Fruit fly (Drosophila melanogaster) whole organism, embryonic: ENCODE measurements around the gene ind.

Experiments used
- ATbp ChIP-seq: fragments of 200-800 bp; sonication (Bioruptor generic); optimal IDR thresholded peaks from 2 replicates; lab custom pipeline; 2017; ENCODE audit warnings: missing biosample characterization, mild to moderate bottlenecking, missing genetic modification characterization, missing genetic modification reagents
- Ada2b ChIP-seq: fragments of 200-800 bp; sonication (Bioruptor generic); IDR thresholded peaks from 2 replicates; pipeline ENCODE4 v1.3.6; 2022; ENCODE audit warnings: missing biosample characterization, missing genetic modification characterization
- CG12659 ChIP-seq: fragments of 200-800 bp; sonication (Bioruptor generic); optimal IDR thresholded peaks from 3 replicates; lab custom pipeline; 2017; ENCODE audit warnings: mild to moderate bottlenecking, missing biosample characterization, missing genetic modification reagents, missing genetic modification characterization
- CG12769 ChIP-seq: fragments of 200-800 bp; sonication (Bioruptor generic); optimal IDR thresholded peaks from 2 replicates; lab custom pipeline; 2019; ENCODE audit warnings: missing biosample characterization, mild to moderate bottlenecking, missing genetic modification characterization, moderate library complexity
- CG13775 ChIP-seq: fragments of 200-800 bp; sonication (Bioruptor generic); optimal IDR thresholded peaks from 3 replicates; lab custom pipeline; 2017; ENCODE audit warnings: missing biosample characterization, mild to moderate bottlenecking, missing genetic modification characterization
- CG15011 ChIP-seq: fragments of 200-800 bp; sonication (Bioruptor generic); optimal IDR thresholded peaks from 3 replicates; lab custom pipeline; 2018; ENCODE audit warnings: missing biosample characterization, mild to moderate bottlenecking, missing genetic modification characterization
- CG15479 ChIP-seq: fragments of 200-800 bp; sonication (Bioruptor generic); optimal IDR thresholded peaks from 3 replicates; lab custom pipeline; 2019; ENCODE audit warnings: missing biosample characterization, mild to moderate bottlenecking, missing genetic modification characterization, moderate library complexity
- CG18011 ChIP-seq: fragments of 200-800 bp; sonication (Bioruptor generic); optimal IDR thresholded peaks from 2 replicates; lab custom pipeline; 2017; ENCODE audit warnings: missing biosample characterization, missing genetic modification characterization, mild to moderate bottlenecking, moderate library complexity, missing genotype
- CG1832 ChIP-seq: fragments of 200-800 bp; sonication (Bioruptor generic); optimal IDR thresholded peaks from 2 replicates; lab custom pipeline; 2017; ENCODE audit warnings: missing biosample characterization, mild to moderate bottlenecking, missing genetic modification characterization, inconsistent platforms
- CG5180 ChIP-seq: fragments of 200-800 bp; sonication (Bioruptor generic); optimal IDR thresholded peaks from 3 replicates; lab custom pipeline; 2017; ENCODE audit warnings: missing biosample characterization, missing genetic modification characterization, mild to moderate bottlenecking, moderate library complexity, missing genetic modification reagents
- CG7745 ChIP-seq: fragments of 200-800 bp; sonication (Bioruptor generic); optimal IDR thresholded peaks from 2 replicates; lab custom pipeline; 2018; ENCODE audit warnings: missing biosample characterization, mild to moderate bottlenecking, missing genetic modification characterization, moderate library complexity
- CG8388 ChIP-seq: fragments of 200-800 bp; sonication (Bioruptor generic); optimal IDR thresholded peaks from 2 replicates; lab custom pipeline; 2019; ENCODE audit warnings: missing biosample characterization, mild to moderate bottlenecking, missing genetic modification characterization, moderate library complexity
- CG8924 ChIP-seq: fragments of 200-800 bp; optimal IDR thresholded peaks from 3 replicates; lab custom pipeline; 2019; ENCODE audit warnings: missing biosample characterization, mild to moderate bottlenecking, missing genetic modification characterization, moderate library complexity
- D ChIP-seq, 2 experiments: fragments of 200-800 bp in 1 of 2; fragments of >200 bp in 1 of 2; sonication (Bioruptor generic) in 1 of 2; optimal IDR thresholded peaks; 2 replicates in 1 of 2; 3 replicates in 1 of 2; lab custom pipeline; 2017; ENCODE audit warnings: mild to moderate bottlenecking in 1 of 2, missing biosample characterization in 1 of 2, missing genetic modification characterization in 1 of 2, missing genetic modification reagents in 1 of 2
- Dad ChIP-seq: fragments of 200-800 bp; sonication (Bioruptor generic); optimal IDR thresholded peaks from 3 replicates; lab custom pipeline; 2016; ENCODE audit warnings: missing biosample characterization, missing genetic modification characterization
- E2f1 ChIP-seq: fragments of 200-800 bp; sonication (Bioruptor generic); IDR thresholded peaks from 2 replicates; pipeline ENCODE4 v1.3.6; 2022; ENCODE audit warnings: missing biosample characterization, missing genetic modification characterization
- Fer3 ChIP-seq: fragments of 200-800 bp; sonication (Bioruptor generic); optimal IDR thresholded peaks from 2 replicates; lab custom pipeline; 2018; ENCODE audit warnings: missing biosample characterization, mild to moderate bottlenecking, missing genetic modification characterization, moderate library complexity
- Hey ChIP-seq: fragments of 200-800 bp; sonication (Bioruptor generic); optimal IDR thresholded peaks from 3 replicates; lab custom pipeline; 2018; ENCODE audit warnings: missing biosample characterization, mild to moderate bottlenecking, missing genetic modification characterization
- MTF-1 ChIP-seq: fragments of 200-800 bp; sonication (Bioruptor generic); optimal IDR thresholded peaks from 2 replicates; lab custom pipeline; 2018; ENCODE audit warnings: missing biosample characterization, mild to moderate bottlenecking, missing genetic modification characterization, borderline replicate concordance
- NK7.1 ChIP-seq: fragments of 200-800 bp; sonication (Bioruptor generic); optimal IDR thresholded peaks from 3 replicates; lab custom pipeline; 2016; ENCODE audit warnings: missing biosample characterization, missing genetic modification characterization
- Nf-YA ChIP-seq: fragments of 200-800 bp; sonication (Bioruptor generic); IDR thresholded peaks from 2 replicates; pipeline ENCODE4 v1.3.6; 2022; ENCODE audit warnings: missing biosample characterization, missing genetic modification characterization
- Nf-YB ChIP-seq: fragments of 200-800 bp; sonication (Bioruptor generic); optimal IDR thresholded peaks from 3 replicates; lab custom pipeline; 2019; ENCODE audit warnings: missing biosample characterization, mild to moderate bottlenecking, missing genetic modification characterization, moderate library complexity
- NfI ChIP-seq: fragments of 200-800 bp; sonication (Bioruptor generic); optimal IDR thresholded peaks from 3 replicates; lab custom pipeline; 2018; ENCODE audit warnings: missing biosample characterization, mild to moderate bottlenecking, missing genetic modification characterization, moderate library complexity
- Oaz ChIP-seq: fragments of 200-800 bp; sonication (Bioruptor generic); IDR thresholded peaks from 2 replicates; pipeline ENCODE4 v1.3.6; 2022; ENCODE audit warnings: missing biosample characterization, missing genetic modification characterization
- Pdp1 ChIP-seq, 2 experiments: fragments of 200-800 bp; sonication (Bioruptor generic); optimal IDR thresholded peaks; 3 replicates each; lab custom pipeline; 2016; ENCODE audit warnings: missing biosample characterization in 2 of 2, missing genetic modification characterization in 2 of 2, mild to moderate bottlenecking in 1 of 2, moderate library complexity in 1 of 2
- Taf1 ChIP-seq: fragments of 200-800 bp; sonication (Bioruptor generic); IDR thresholded peaks from 2 replicates; pipeline ENCODE4 v1.3.6; 2022; ENCODE audit warnings: missing biosample characterization, missing genetic modification characterization
- Trl ChIP-seq, 3 experiments: fragments of >200 bp in 2 of 3; fragments of 200-800 bp in 1 of 3; sonication (Bioruptor generic) in 1 of 3; optimal IDR thresholded peaks; 2 replicates in 1 of 3; 3 replicates in 2 of 3; lab custom pipeline; 2016 to 2017; ENCODE audit warnings: missing biosample characterization in 1 of 3, missing genetic modification characterization in 1 of 3
- abd-A ChIP-seq: fragments of 200-800 bp; sonication (Bioruptor generic); optimal IDR thresholded peaks from 3 replicates; lab custom pipeline; 2019; ENCODE audit warnings: missing biosample characterization, mild to moderate bottlenecking, missing genetic modification characterization, moderate library complexity
- amos ChIP-seq: fragments of 200-800 bp; sonication (Bioruptor generic); IDR thresholded peaks from 2 replicates; pipeline ENCODE4 v1.3.6; 2022; ENCODE audit warnings: missing biosample characterization, missing genetic modification characterization; ENCODE audit not compliant: partially characterized antibody
- bbx ChIP-seq: fragments of 200-800 bp; sonication (Bioruptor generic); IDR thresholded peaks from 2 replicates; pipeline ENCODE4 v1.3.6; 2022; ENCODE audit warnings: missing biosample characterization, missing genetic modification characterization; ENCODE audit not compliant: partially characterized antibody
- cad ChIP-seq: fragments of >200 bp; optimal IDR thresholded peaks from 2 replicates; lab custom pipeline; 2017; ENCODE audit warnings: missing biosample characterization, missing genetic modification characterization
- cg ChIP-seq: fragments of 200-800 bp; sonication (Bioruptor generic); optimal IDR thresholded peaks from 3 replicates; lab custom pipeline; 2019; ENCODE audit warnings: missing biosample characterization, mild to moderate bottlenecking, missing genetic modification characterization, moderate library complexity
- dm ChIP-seq: fragments of 200-800 bp; sonication (Bioruptor generic); optimal IDR thresholded peaks from 3 replicates; lab custom pipeline; 2016; ENCODE audit warnings: missing biosample characterization, missing genetic modification characterization
- eve ChIP-seq, 2 experiments: fragments of >200 bp; optimal IDR thresholded peaks; 2 replicates each; lab custom pipeline; 2017; ENCODE audit warnings: missing biosample characterization in 2 of 2, missing genetic modification characterization in 2 of 2
- gsb-n ChIP-seq: fragments of 200-800 bp; sonication (Bioruptor generic); optimal IDR thresholded peaks from 3 replicates; lab custom pipeline; 2018; ENCODE audit warnings: missing biosample characterization, mild to moderate bottlenecking, missing genetic modification characterization
- jigr1 ChIP-seq: fragments of 200-800 bp; sonication (Bioruptor generic); IDR thresholded peaks from 3 replicates; pipeline ENCODE4 v1.3.6; 2022; ENCODE audit warnings: missing biosample characterization, missing genetic modification characterization
- nerfin-1 ChIP-seq: fragments of 200-800 bp; sonication (Bioruptor generic); optimal IDR thresholded peaks from 3 replicates; lab custom pipeline; 2019; ENCODE audit warnings: missing biosample characterization, mild to moderate bottlenecking, missing genetic modification characterization, moderate library complexity
- phol ChIP-seq: fragments of 200-800 bp; sonication (Bioruptor generic); optimal IDR thresholded peaks from 3 replicates; lab custom pipeline; 2018; ENCODE audit warnings: missing biosample characterization, mild to moderate bottlenecking, missing genetic modification characterization, moderate library complexity
- pros ChIP-seq: fragments of 200-800 bp; sonication (Bioruptor generic); optimal IDR thresholded peaks from 3 replicates; lab custom pipeline; 2019; ENCODE audit warnings: missing biosample characterization, mild to moderate bottlenecking, missing genetic modification characterization, moderate library complexity
- scrt ChIP-seq: fragments of 200-800 bp; sonication (Bioruptor generic); optimal IDR thresholded peaks from 2 replicates; lab custom pipeline; 2018; ENCODE audit warnings: missing biosample characterization, mild to moderate bottlenecking, missing genetic modification characterization, moderate library complexity
- seq ChIP-seq: fragments of 200-800 bp; sonication (Bioruptor generic); IDR thresholded peaks from 2 replicates; pipeline ENCODE4 v1.3.6; 2022; ENCODE audit warnings: missing biosample characterization, missing genetic modification characterization
- slp2 ChIP-seq: fragments of 200-800 bp; sonication (Bioruptor generic); optimal IDR thresholded peaks from 2 replicates; lab custom pipeline; 2016; ENCODE audit warnings: missing biosample characterization, missing genetic modification characterization
- twi ChIP-seq: fragments of 200-800 bp; optimal IDR thresholded peaks from 2 replicates; lab custom pipeline; 2019; ENCODE audit warnings: missing biosample characterization, mild to moderate bottlenecking, missing genetic modification characterization, moderate library complexity

The ind gene

DNA sequence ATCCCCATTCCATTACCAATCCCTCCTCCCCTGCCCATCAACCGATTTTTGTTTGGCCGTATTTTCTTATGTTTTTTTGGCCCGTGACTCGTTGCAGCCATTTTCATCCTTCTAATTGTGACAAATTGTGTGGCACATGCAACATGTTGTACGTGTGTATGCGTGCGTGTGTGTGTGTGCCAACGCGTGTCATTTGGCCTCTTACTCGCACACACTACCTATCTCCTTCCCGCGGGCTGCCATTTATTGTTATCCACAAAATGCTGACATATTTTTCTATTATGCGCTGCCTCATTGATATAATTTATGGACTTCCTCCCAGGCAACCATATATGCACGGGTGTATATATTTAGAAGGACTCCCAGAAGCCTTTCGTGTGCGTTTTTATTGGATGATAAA is 12.0 kb downstream of the ind start:
- peak; percentile 4 for TF ChIP-seq CG1832 (GFP tag; lab: Kevin White, UChicago)
- no peak for TF ChIP-seq dm (GFP tag; lab: Kevin White, UChicago)
- TF ChIP-seq Taf1 (GFP tag; lab: Robert Waterston, UW): no peak
- TF ChIP-seq Dad (GFP tag; lab: Kevin White, UChicago): no peak
- TF ChIP-seq scrt (GFP tag; lab: Kevin White, UChicago): peak; percentile 55
- no peak for TF ChIP-seq Pdp1 (GFP tag; optimal IDR thresholded peaks at IDR 0.05; lab: Kevin White, UChicago)
- peak; percentile 39 for TF ChIP-seq abd-A (tag; lab: Kevin White, UChicago)
- TF ChIP-seq D (optimal IDR thresholded peaks at IDR 0.05; lab: Kevin White, UChicago): peak; percentile 80
- TF ChIP-seq D (GFP tag; optimal IDR thresholded peaks at IDR 0.05; lab: Kevin White, UChicago): no peak
- TF ChIP-seq cg (GFP tag; lab: Kevin White, UChicago): peak; percentile 64
- TF ChIP-seq Hey (tag; lab: Kevin White, UChicago): peak; percentile 17
- no peak for TF ChIP-seq E2f1 (GFP tag; lab: Robert Waterston, UW)
- no peak for TF ChIP-seq ATbp (GFP tag; lab: Kevin White, UChicago)
- no peak for TF ChIP-seq CG13775 (GFP tag; lab: Kevin White, UChicago)
- no peak for TF ChIP-seq CG15011 (GFP tag; lab: Kevin White, UChicago)
- peak; percentile 68 for TF ChIP-seq twi (tag; lab: Kevin White, UChicago)
- peak; percentile 13 for TF ChIP-seq phol
- TF ChIP-seq CG5180: peak; percentile 41
- TF ChIP-seq bbx: no peak
- no peak for TF ChIP-seq CG12769
- peak; percentile 43 for TF ChIP-seq CG15479
- peak; percentile 74 for TF ChIP-seq Nf-YB (GFP tag; lab: Kevin White, UChicago)
- no peak for TF ChIP-seq MTF-1 (GFP tag; lab: Kevin White, UChicago)

DNA sequence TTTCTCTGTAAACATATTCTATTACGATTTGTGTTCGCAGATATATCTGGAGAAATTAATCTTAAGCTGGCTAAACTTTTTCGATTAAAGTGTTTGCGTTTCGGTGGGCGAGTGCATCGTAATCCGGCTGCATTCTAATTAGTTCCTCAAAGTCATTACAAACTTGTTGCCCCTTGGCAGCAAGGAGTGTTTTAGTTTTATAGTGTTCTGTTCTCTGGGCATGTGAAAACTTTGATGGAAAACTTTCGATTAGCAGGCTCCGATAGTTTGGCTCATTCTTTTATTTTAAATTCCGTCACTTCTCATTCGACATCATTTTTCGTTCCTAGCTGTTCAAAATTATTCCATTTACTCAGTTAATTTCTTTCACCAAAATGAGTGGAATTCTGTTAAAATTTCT is 20.5 kb downstream of the ind start, which contains the start of gene CG32148:
TSS of gene CG32148 (plus strand) at position 301 of the 400 bp plus-strand sequence.
- no peak for TF ChIP-seq Fer3 (tag; lab: Kevin White, UChicago)
- TF ChIP-seq eve (GFP tag; optimal IDR thresholded peaks at IDR 0.05; lab: Kevin White, UChicago): no peak
- TF ChIP-seq Ada2b (GFP tag; lab: Robert Waterston, UW): no peak
- TF ChIP-seq slp2 (GFP tag; lab: Kevin White, UChicago): no peak
- no peak for TF ChIP-seq CG8388
- TF ChIP-seq NK7.1 (GFP tag; lab: Kevin White, UChicago): no peak
- no peak for TF ChIP-seq jigr1 (GFP tag; lab: Robert Waterston, UW)
- no peak for TF ChIP-seq NfI (GFP tag; lab: Kevin White, UChicago)
- no peak for TF ChIP-seq CG12659 (GFP tag; lab: Kevin White, UChicago)
- TF ChIP-seq CG18011 (GFP tag; lab: Kevin White, UChicago): no peak
- TF ChIP-seq Nf-YA (GFP tag; lab: Robert Waterston, UW): no peak
- TF ChIP-seq Oaz: no peak

DNA sequence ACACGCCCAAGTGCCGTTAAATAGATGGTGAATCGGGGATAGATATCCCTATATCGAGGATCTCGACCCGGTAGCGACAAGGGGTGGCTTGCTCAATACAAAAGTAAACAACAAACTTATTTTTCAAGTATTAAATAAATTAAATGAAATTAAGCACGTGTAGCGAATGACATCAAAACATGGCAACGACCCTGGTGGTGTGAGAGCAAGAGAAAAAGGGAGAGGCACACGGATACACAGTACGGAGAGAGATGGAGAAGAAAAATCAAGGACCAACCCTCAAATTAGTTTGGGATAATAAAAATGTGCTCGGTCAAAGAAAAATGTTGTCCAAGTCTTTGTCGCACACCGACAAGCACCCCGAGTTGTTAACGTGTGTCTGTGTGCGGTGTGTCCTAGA is 22.7 kb downstream of the ind start:
- peak; percentile 93 for TF ChIP-seq gsb-n (tag; lab: Kevin White, UChicago)
- TF ChIP-seq CG8924 (tag; lab: Kevin White, UChicago): peak; percentile 59
- peak; percentile 73 for TF ChIP-seq Nf-YB (GFP tag; lab: Kevin White, UChicago)
- peak in 1 of 2 experiments; percentile 47 for TF ChIP-seq Trl (optimal IDR thresholded peaks at IDR 0.05; lab: Kevin White, UChicago)
- TF ChIP-seq Trl (GFP tag; optimal IDR thresholded peaks at IDR 0.05; lab: Kevin White, UChicago): no peak
- TF ChIP-seq amos (GFP tag; lab: Robert Waterston, UW): no peak
- TF ChIP-seq CG12769: no peak
- peak; percentile 75 for TF ChIP-seq CG7745 (tag; lab: Kevin White, UChicago)
- TF ChIP-seq cad (GFP tag; lab: Kevin White, UChicago): peak; percentile 32
- peak; percentile 47; the same call in 1 of the 2 replicates for TF ChIP-seq seq
- TF ChIP-seq abd-A (tag; lab: Kevin White, UChicago): peak; percentile 59
- TF ChIP-seq Fer3 (tag; lab: Kevin White, UChicago): no peak
- TF ChIP-seq cg (GFP tag; lab: Kevin White, UChicago): peak; percentile 41
- peak; percentile 91 for TF ChIP-seq pros (GFP tag; lab: Kevin White, UChicago)
- TF ChIP-seq nerfin-1 (tag; lab: Kevin White, UChicago): peak; percentile 50
